Worm (Caenorhabditis elegans): ENCODE results near the gene C15B12.1.
A peak's percentile ranks its signal among the peaks of the same experiment; 100 is the strongest.

Gene C15B12.1

DNA sequence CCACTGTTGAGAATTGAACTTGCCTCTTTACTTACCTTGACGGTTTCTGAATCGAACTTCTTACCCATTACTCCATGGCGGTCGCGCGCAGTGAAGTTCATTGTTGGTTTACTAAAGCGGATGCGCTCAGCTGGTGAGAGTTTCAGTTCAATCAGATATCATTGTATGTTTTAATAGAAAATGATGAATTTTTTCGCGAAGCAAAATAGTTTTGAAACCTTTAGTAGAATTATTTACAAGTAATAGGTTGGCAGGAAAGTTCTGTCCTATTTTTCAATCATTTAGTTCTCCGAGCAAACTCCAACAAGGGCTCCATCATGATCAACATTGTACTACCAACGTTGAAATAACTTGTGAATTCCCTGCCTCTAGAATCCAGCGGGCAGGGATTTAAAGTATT lies 9.1 kb upstream of the C15B12.1 start, which contains the start of gene C15B12.3:
C15B12.3 (minus strand) TSS at position 101 of the 400 bp plus-strand sequence.
- TF ChIP-seq unc-62 (GFP tag; optimal IDR thresholded peaks at IDR 0.05 in 1 of 2) (peak in 1 of 2 experiments; percentile 57), unc-62 (tag; optimal IDR thresholded peaks at IDR 0.05) (no peak), Y5F2A.4 (GFP tag; optimal IDR thresholded peaks at IDR 0.05) (no peak)

DNA sequence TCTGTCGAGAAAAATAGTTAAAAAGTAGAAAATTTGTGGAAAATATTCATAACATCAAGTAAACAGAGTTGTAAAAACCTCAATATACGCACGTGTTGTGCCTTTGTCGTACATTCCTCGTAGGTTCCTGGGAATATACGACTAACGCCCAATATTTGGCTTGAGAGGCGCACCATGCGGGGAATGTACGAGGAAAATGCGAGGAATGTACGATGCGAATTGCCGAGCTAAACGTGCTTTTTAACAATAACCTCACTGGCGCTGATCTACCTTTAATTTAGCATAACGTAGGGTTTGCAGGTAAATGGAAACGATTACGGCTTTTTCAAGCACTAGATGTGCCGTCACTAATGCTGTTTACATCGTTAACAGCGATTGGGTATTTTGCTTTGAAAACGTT lies 8.1 kb upstream of the C15B12.1 start, which contains the start of gene C15B12.9:
C15B12.9 (plus strand) TSS at position 301 of the 400 bp plus-strand sequence.
- TF ChIP-seq nhr-10 (tag; optimal IDR thresholded peaks at IDR 0.05) (no peak), nhr-11 (tag; optimal IDR thresholded peaks at IDR 0.05) (no peak), unc-62 (GFP tag; optimal IDR thresholded peaks at IDR 0.05 in 1 of 2) (peak in 1 of 2 experiments; percentile 42), unc-62 (tag; optimal IDR thresholded peaks at IDR 0.05) (no peak)

ce11 chrX:6473698-6474314 lies 2.8 kb upstream of the C15B12.1 start, which contains the start of the genes C15B12.4 and C15B12.8:
Gene C15B12.4 (minus strand): TSS chrX:6473748.
Gene C15B12.8 (plus strand): TSS chrX:6474264.
- TF ChIP-seq mxl-2 (GFP tag; conservative IDR thresholded peaks at IDR 0.05) (no peak), unc-62 (GFP tag; optimal IDR thresholded peaks at IDR 0.05 in 1 of 2) (peak in 1 of 2 experiments; percentile 17), unc-62 (tag; optimal IDR thresholded peaks at IDR 0.05) (no peak), daf-16 (GFP tag; optimal IDR thresholded peaks at IDR 0.05) (peak in 1 of 2 experiments; percentile 87), daf-16 (tag; optimal IDR thresholded peaks at IDR 0.05) (no peak)

ce11 chrX:6484780-6485179 lies 8.2 kb downstream of the C15B12.1 start, which contains the start of gene gar-1:
Gene gar-1 (minus strand): TSS chrX:6484880.
- no peak for TF ChIP-seq attf-4 (tag; optimal IDR thresholded peaks at IDR 0.05)
- no peak for TF ChIP-seq nhr-76 (tag; optimal IDR thresholded peaks at IDR 0.05)
- no peak for TF ChIP-seq F49E8.2 (tag; optimal IDR thresholded peaks at IDR 0.05; ENCODE audit: borderline replicate concordance)
- no peak for TF ChIP-seq ceh-28 (tag; optimal IDR thresholded peaks at IDR 0.05)
- no peak for TF ChIP-seq madf-5 (GFP tag; IDR thresholded peaks at IDR 0.05)
- no peak for TF ChIP-seq nhr-28 (tag; optimal IDR thresholded peaks at IDR 0.05)
- TF ChIP-seq zip-11 (GFP tag; IDR thresholded peaks at IDR 0.05): no peak
- no peak for TF ChIP-seq mxl-2 (GFP tag; conservative IDR thresholded peaks at IDR 0.05)
- no peak for TF ChIP-seq ZK337.2 (GFP tag; IDR thresholded peaks at IDR 0.05)
- TF ChIP-seq mes-2 (tag; optimal IDR thresholded peaks at IDR 0.05; ENCODE audit: poor library complexity, severe bottlenecking): no peak
- TF ChIP-seq ceh-32 (tag; optimal IDR thresholded peaks at IDR 0.05; ENCODE audit: poor library complexity): no peak
- TF ChIP-seq ceh-44 (GFP tag; IDR thresholded peaks at IDR 0.05): no peak
- no peak for TF ChIP-seq Y105C5A.15 (GFP tag; IDR thresholded peaks at IDR 0.05)
- TF ChIP-seq dpl-1 (GFP tag; optimal IDR thresholded peaks at IDR 0.05): no peak
- TF ChIP-seq pqm-1 (tag; optimal IDR thresholded peaks at IDR 0.05): no peak
- no peak for TF ChIP-seq snpc-1.2 (GFP tag; IDR thresholded peaks at IDR 0.05)
- TF ChIP-seq lin-15B (tag; optimal IDR thresholded peaks at IDR 0.05): no peak

ce11 chrX:6499736-6500135 lies 23.1 kb downstream of the C15B12.1 start, which contains the start of gene actl-1:
Gene actl-1 (minus strand): TSS chrX:6499836.
- TF ChIP-seq egl-27 (tag; optimal IDR thresholded peaks at IDR 0.05) (no peak), ZK337.2 (GFP tag; IDR thresholded peaks at IDR 0.05) (no peak), set-16 (GFP tag; IDR thresholded peaks at IDR 0.05) (no peak), nhr-41 (GFP tag; IDR thresholded peaks at IDR 0.05) (no peak), unc-130 (GFP tag; optimal IDR thresholded peaks at IDR 0.05) (no peak), vab-7 (GFP tag; IDR thresholded peaks at IDR 0.05) (no peak), lin-39 (tag; optimal IDR thresholded peaks at IDR 0.05) (no peak), spr-1 (tag; optimal IDR thresholded peaks at IDR 0.05) (no peak), zip-11 (GFP tag; IDR thresholded peaks at IDR 0.05) (no peak)

DNA sequence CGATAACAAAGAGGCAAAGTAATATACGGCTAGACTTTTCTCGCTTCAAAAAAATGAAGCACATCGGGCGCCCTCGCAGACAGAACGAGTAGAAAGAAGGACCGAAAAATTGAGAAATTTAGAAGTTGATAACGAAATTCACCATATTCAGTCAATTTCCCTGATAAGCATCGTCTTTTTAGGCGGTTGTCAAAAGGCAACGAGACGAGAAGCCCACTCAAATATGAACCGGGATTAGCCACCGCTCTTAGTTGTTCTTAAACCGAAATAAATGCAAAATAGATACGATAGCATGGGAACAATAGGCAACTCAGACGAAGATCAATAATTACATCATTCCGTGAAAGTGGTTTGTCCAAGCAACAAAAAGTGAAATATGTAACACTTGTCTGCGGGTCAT lies 26.5 kb downstream of the C15B12.1 start:
- TF ChIP-seq dve-1 (tag; optimal IDR thresholded peaks at IDR 0.05; ENCODE audit: insufficient read depth): peak; percentile 57
- TF ChIP-seq nhr-77 (tag; optimal IDR thresholded peaks at IDR 0.05): no peak
- TF ChIP-seq pqm-1 (tag; optimal IDR thresholded peaks at IDR 0.05): peak; percentile 59
- TF ChIP-seq sdz-12 (GFP tag; optimal IDR thresholded peaks at IDR 0.05): no peak
- TF ChIP-seq mxl-2 (GFP tag; conservative IDR thresholded peaks at IDR 0.05): no peak
- peak; percentile 15 for TF ChIP-seq ztf-7 (tag; optimal IDR thresholded peaks at IDR 0.05)
- no peak for TF ChIP-seq F44E2.7 (GFP tag; IDR thresholded peaks at IDR 0.05)
- no peak for TF ChIP-seq nhr-11 (tag; optimal IDR thresholded peaks at IDR 0.05)
- TF ChIP-seq jun-1 (tag; optimal IDR thresholded peaks at IDR 0.05): no peak
- TF ChIP-seq ctbp-1 (GFP tag; IDR thresholded peaks at IDR 0.05): no peak
- TF ChIP-seq ceh-62 (tag; optimal IDR thresholded peaks at IDR 0.05): no peak
- no peak for TF ChIP-seq mes-2 (tag; optimal IDR thresholded peaks at IDR 0.05; ENCODE audit: poor library complexity, severe bottlenecking)
- TF ChIP-seq nhr-6 (tag; optimal IDR thresholded peaks at IDR 0.05): no peak
- no peak for TF ChIP-seq daf-16 (GFP tag; optimal IDR thresholded peaks at IDR 0.05)
- peak; percentile 48 for TF ChIP-seq daf-16 (tag; optimal IDR thresholded peaks at IDR 0.05)
